Worm (Caenorhabditis elegans): ENCODE data around the gene ugt-7.

Gene ugt-7

DNA sequence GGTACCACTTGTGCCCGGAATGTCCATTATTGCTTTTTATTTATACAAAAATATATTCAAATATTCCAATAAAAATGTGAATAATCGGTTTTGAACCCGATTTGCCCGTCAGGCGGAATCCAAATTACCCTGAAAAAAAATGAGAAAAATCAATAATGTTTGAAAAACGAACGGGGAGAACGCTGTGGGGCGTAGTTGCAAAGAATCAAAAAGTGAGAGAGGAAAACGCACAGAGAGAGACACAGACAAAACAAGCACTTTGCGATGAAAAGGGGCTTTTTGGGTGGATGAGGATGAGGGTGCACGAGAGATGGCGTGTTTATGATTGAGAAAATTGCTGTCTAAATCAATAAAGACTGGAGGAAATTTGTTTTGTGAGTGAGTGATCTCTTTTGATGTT lies 37.4 kb downstream of the ugt-7 start, which contains the start of gene tam-1:
tam-1 (minus strand) TSS at position 135 of the 400 bp plus-strand sequence.
- TF ChIP-seq ceh-2 (tag; optimal IDR thresholded peaks at IDR 0.05) (no peak), nfya-1 (tag; optimal IDR thresholded peaks at IDR 0.05) (peak; percentile 14), fax-1 (tag; optimal IDR thresholded peaks at IDR 0.05) (no peak), unc-42 (tag; optimal IDR thresholded peaks at IDR 0.05) (peak; percentile 33), unc-55 (GFP tag; optimal IDR thresholded peaks at IDR 0.05) (peak; percentile 13), ceh-48 (tag; optimal IDR thresholded peaks at IDR 0.05) (peak; percentile 27)

- TF ChIP-seq ceh-22 (tag; optimal IDR thresholded peaks at IDR 0.05) (no peak), ceh-6 (GFP tag; optimal IDR thresholded peaks at IDR 0.05) (no peak), unc-86 (tag; optimal IDR thresholded peaks at IDR 0.05) (no peak), ceh-30 (tag; optimal IDR thresholded peaks at IDR 0.05) (no peak), che-1 (tag; optimal IDR thresholded peaks at IDR 0.05) (no peak), ceh-19 (GFP tag; optimal IDR thresholded peaks at IDR 0.05) (no peak), zip-5 (tag; optimal IDR thresholded peaks at IDR 0.05) (no peak), ahr-1 (tag; optimal IDR thresholded peaks at IDR 0.05) (no peak), ets-4 (tag; optimal IDR thresholded peaks at IDR 0.05) (no peak), pha-4 (tag; optimal IDR thresholded peaks at IDR 0.05) (no peak), ceh-18 (tag; optimal IDR thresholded peaks at IDR 0.05) (no peak), T23F11.4 (GFP tag; optimal IDR thresholded peaks at IDR 0.05) (no peak), syd-9 (tag; optimal IDR thresholded peaks at IDR 0.05) (no peak), eyg-1 (tag; optimal IDR thresholded peaks at IDR 0.05) (no peak)
Measured at ce11 chrV:4960686-4961085, 39.7 kb downstream of the ugt-7 start.

- TF ChIP-seq tbx-7 (tag; optimal IDR thresholded peaks at IDR 0.05): no peak
- no peak for TF ChIP-seq nfya-1 (tag; optimal IDR thresholded peaks at IDR 0.05)
- TF ChIP-seq elt-4 (tag; optimal IDR thresholded peaks at IDR 0.05): no peak
- TF ChIP-seq ceh-2 (tag; optimal IDR thresholded peaks at IDR 0.05): no peak
- no peak for TF ChIP-seq pqm-1 (tag; optimal IDR thresholded peaks at IDR 0.05)
- no peak for TF ChIP-seq K02D7.2 (tag; optimal IDR thresholded peaks at IDR 0.05)
- TF ChIP-seq dmd-4 (tag; optimal IDR thresholded peaks at IDR 0.05; ENCODE audit: borderline replicate concordance): no peak
- no peak for TF ChIP-seq ceh-18 (tag; optimal IDR thresholded peaks at IDR 0.05)
- no peak for TF ChIP-seq rnt-1 (tag; optimal IDR thresholded peaks at IDR 0.05)
- TF ChIP-seq ceh-9 (tag; optimal IDR thresholded peaks at IDR 0.05): no peak
- TF ChIP-seq ceh-48 (tag; optimal IDR thresholded peaks at IDR 0.05): no peak
- no peak for TF ChIP-seq madf-2 (tag; optimal IDR thresholded peaks at IDR 0.05)
- TF ChIP-seq ceh-34 (tag; optimal IDR thresholded peaks at IDR 0.05): no peak
Measured at ce11 chrV:4957619-4958018, 42.7 kb downstream of the ugt-7 start.

- TF ChIP-seq dve-1 (tag; optimal IDR thresholded peaks at IDR 0.05) (no peak), nfya-1 (tag; optimal IDR thresholded peaks at IDR 0.05) (no peak), pax-1 (tag; optimal IDR thresholded peaks at IDR 0.05) (no peak), ttx-3 (tag; optimal IDR thresholded peaks at IDR 0.05) (no peak), ceh-45 (GFP tag; IDR thresholded peaks at IDR 0.05) (no peak), pha-4 (tag; optimal IDR thresholded peaks at IDR 0.05) (no peak)
Measured at ce11 chrV:4956529-4956928, 43.8 kb downstream of the ugt-7 start, which contains the start of gene str-208. str-208 (plus strand) TSS chrV:4956829.

DNA sequence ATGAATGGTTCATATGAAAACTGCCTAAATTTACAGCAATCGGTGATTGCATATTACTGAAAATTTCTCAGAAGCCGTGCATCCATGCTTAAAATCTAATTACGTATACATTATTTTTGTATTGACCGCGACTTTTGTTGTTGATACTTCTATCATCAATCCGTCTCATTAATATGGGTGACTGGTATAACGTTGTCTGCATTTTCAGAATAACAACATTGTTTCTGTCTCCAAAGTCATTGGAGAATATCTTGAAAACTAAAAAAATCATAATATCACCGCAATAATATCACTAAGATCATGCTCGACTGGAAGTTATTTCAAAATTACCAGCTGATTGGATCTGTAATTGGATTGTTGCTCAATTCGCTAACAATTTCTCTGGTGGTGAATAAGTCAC lies 48.9 kb downstream of the ugt-7 start, which contains the start of gene str-207:
str-207 (plus strand) TSS at position 301 of the 400 bp plus-strand sequence.
- no peak for TF ChIP-seq hlh-8 (tag; optimal IDR thresholded peaks at IDR 0.05)
- TF ChIP-seq ceh-18 (tag; optimal IDR thresholded peaks at IDR 0.05): no peak
- TF ChIP-seq dmd-4 (tag; optimal IDR thresholded peaks at IDR 0.05; ENCODE audit: borderline replicate concordance): no peak
- TF ChIP-seq fkh-10 (GFP tag; optimal IDR thresholded peaks at IDR 0.05): no peak
- TF ChIP-seq pat-9 (tag; optimal IDR thresholded peaks at IDR 0.05): no peak
- TF ChIP-seq ceh-9 (tag; optimal IDR thresholded peaks at IDR 0.05): no peak
- no peak for TF ChIP-seq hlh-13 (GFP tag; optimal IDR thresholded peaks at IDR 0.05)
- TF ChIP-seq ahr-1 (tag; optimal IDR thresholded peaks at IDR 0.05): no peak
- TF ChIP-seq K09A11.1 (tag; optimal IDR thresholded peaks at IDR 0.05; ENCODE audit: insufficient read depth): no peak
- TF ChIP-seq hlh-30 (tag; optimal IDR thresholded peaks at IDR 0.05; ENCODE audit: insufficient read depth): no peak
- no peak for TF ChIP-seq pha-4 (tag; optimal IDR thresholded peaks at IDR 0.05)
- TF ChIP-seq ceh-31 (tag; optimal IDR thresholded peaks at IDR 0.05): no peak
- TF ChIP-seq Y22D7AL.16 (tag; optimal IDR thresholded peaks at IDR 0.05): no peak
- no peak for TF ChIP-seq tbx-7 (tag; optimal IDR thresholded peaks at IDR 0.05)
- TF ChIP-seq mec-3 (tag; optimal IDR thresholded peaks at IDR 0.05; ENCODE audit: borderline replicate concordance): no peak
- no peak for TF ChIP-seq K02D7.2 (tag; optimal IDR thresholded peaks at IDR 0.05)
- no peak for TF ChIP-seq C38D4.7 (GFP tag; optimal IDR thresholded peaks at IDR 0.05)
- no peak for TF ChIP-seq ets-4 (tag; optimal IDR thresholded peaks at IDR 0.05)
- TF ChIP-seq ttx-3 (tag; optimal IDR thresholded peaks at IDR 0.05): no peak
